Fruit fly (Drosophila melanogaster) whole organism, embryonic: Measurements from ENCODE around the gene CG10597.

Source experiments
- Abd-B ChIP-seq: fragments of 200-800 bp; sonication (Bioruptor generic); optimal IDR thresholded peaks from 2 replicates; lab custom pipeline; 2018; ENCODE audit warnings: missing biosample characterization, mild to moderate bottlenecking, missing genetic modification characterization, moderate library complexity
- Antp ChIP-seq: fragments of 200-800 bp; sonication (Bioruptor generic); optimal IDR thresholded peaks from 3 replicates; lab custom pipeline; 2016; ENCODE audit warnings: missing biosample characterization, missing genetic modification characterization
- Blimp-1 ChIP-seq: fragments of 200-800 bp; sonication (Bioruptor generic); optimal IDR thresholded peaks from 3 replicates; lab custom pipeline; 2018; ENCODE audit warnings: missing biosample characterization, missing genetic modification characterization, mild to moderate bottlenecking, moderate library complexity, missing genetic modification reagents
- Bteb2 ChIP-seq: fragments of 200-800 bp; sonication (Bioruptor generic); optimal IDR thresholded peaks from 2 replicates; lab custom pipeline; 2016; ENCODE audit warnings: missing biosample characterization, missing genetic modification characterization
- CG10147 ChIP-seq: fragments of 200-800 bp; sonication (Bioruptor generic); optimal IDR thresholded peaks from 2 replicates; lab custom pipeline; 2019; ENCODE audit warnings: missing biosample characterization, mild to moderate bottlenecking, missing genetic modification characterization, moderate library complexity
- CG11560 ChIP-seq: fragments of 200-800 bp; sonication (Bioruptor generic); IDR thresholded peaks from 3 replicates; pipeline ENCODE4 v1.3.6; 2022; ENCODE audit warnings: missing biosample characterization, missing genetic modification characterization
- CG12104 ChIP-seq: fragments of 200-800 bp; sonication (Bioruptor generic); optimal IDR thresholded peaks from 3 replicates; lab custom pipeline; 2016; ENCODE audit warnings: missing biosample characterization, missing genetic modification characterization
- CG12942 ChIP-seq: fragments of 200-800 bp; sonication (Bioruptor generic); optimal IDR thresholded peaks from 3 replicates; lab custom pipeline; 2016; ENCODE audit warnings: missing biosample characterization, missing genetic modification characterization
- CG13624 ChIP-seq: fragments of 200-800 bp; sonication (Bioruptor generic); optimal IDR thresholded peaks from 2 replicates; lab custom pipeline; 2016; ENCODE audit warnings: missing biosample characterization, missing genetic modification characterization
- CG14050 ChIP-seq: fragments of 200-800 bp; sonication (Bioruptor generic); IDR thresholded peaks from 3 replicates; pipeline ENCODE4 v1.3.6; 2022; ENCODE audit warnings: missing biosample characterization, missing genetic modification characterization
- CG15011 ChIP-seq: fragments of 200-800 bp; sonication (Bioruptor generic); optimal IDR thresholded peaks from 3 replicates; lab custom pipeline; 2018; ENCODE audit warnings: missing biosample characterization, mild to moderate bottlenecking, missing genetic modification characterization
- CG15514 ChIP-seq: fragments of 200-800 bp; sonication (Bioruptor generic); optimal IDR thresholded peaks from 3 replicates; lab custom pipeline; 2017; ENCODE audit warnings: missing biosample characterization, missing genetic modification characterization, mild to moderate bottlenecking, moderate library complexity, missing genetic modification reagents
- CG3838 ChIP-seq: fragments of 200-800 bp; sonication (Bioruptor generic); optimal IDR thresholded peaks from 3 replicates; lab custom pipeline; 2016; ENCODE audit warnings: missing biosample characterization, missing genetic modification characterization
- CG6654 ChIP-seq: fragments of 200-800 bp; sonication (Bioruptor generic); optimal IDR thresholded peaks from 2 replicates; lab custom pipeline; 2017; ENCODE audit warnings: missing biosample characterization, mild to moderate bottlenecking, missing genetic modification characterization
- CG7745 ChIP-seq: fragments of 200-800 bp; sonication (Bioruptor generic); optimal IDR thresholded peaks from 2 replicates; lab custom pipeline; 2018; ENCODE audit warnings: missing biosample characterization, mild to moderate bottlenecking, missing genetic modification characterization, moderate library complexity
- CG8290 ChIP-seq, 3 experiments: fragments of 200-800 bp; sonication (Bioruptor generic); optimal IDR thresholded peaks; 2 replicates each; lab custom pipeline; 2016 to 2019; ENCODE audit warnings: missing biosample characterization in 3 of 3, missing genetic modification characterization in 3 of 3, mild to moderate bottlenecking in 2 of 3, moderate library complexity in 1 of 3
- CG8924 ChIP-seq: fragments of 200-800 bp; optimal IDR thresholded peaks from 3 replicates; lab custom pipeline; 2019; ENCODE audit warnings: missing biosample characterization, mild to moderate bottlenecking, missing genetic modification characterization, moderate library complexity
- CG9727 ChIP-seq: fragments of 200-800 bp; sonication (Bioruptor generic); optimal IDR thresholded peaks from 3 replicates; lab custom pipeline; 2017; ENCODE audit warnings: missing biosample characterization, mild to moderate bottlenecking, missing genetic modification characterization
- D19A ChIP-seq: fragments of 200-800 bp; optimal IDR thresholded peaks from 3 replicates; lab custom pipeline; 2019; ENCODE audit warnings: missing biosample characterization, mild to moderate bottlenecking, missing genetic modification characterization, moderate library complexity
- HLH3B ChIP-seq: fragments of 200-800 bp; sonication (Bioruptor generic); IDR thresholded peaks from 2 replicates; pipeline ENCODE4 v1.3.6; 2022; ENCODE audit warnings: missing biosample characterization, missing genetic modification characterization
- Med ChIP-seq: fragments of 200-800 bp; sonication (Bioruptor generic); peaks from one replicate; lab custom pipeline; 2016; ENCODE audit warnings: missing biosample characterization, missing genetic modification characterization, mild to moderate bottlenecking, inconsistent platforms, moderate library complexity
- NK7.1 ChIP-seq: fragments of 200-800 bp; sonication (Bioruptor generic); optimal IDR thresholded peaks from 3 replicates; lab custom pipeline; 2016; ENCODE audit warnings: missing biosample characterization, missing genetic modification characterization
- PHDP ChIP-seq: fragments of 200-800 bp; sonication (Bioruptor generic); optimal IDR thresholded peaks from 3 replicates; lab custom pipeline; 2018; ENCODE audit warnings: missing biosample characterization, mild to moderate bottlenecking, missing genetic modification characterization, moderate library complexity
- Rx ChIP-seq: fragments of 200-800 bp; sonication (Bioruptor generic); IDR thresholded peaks from 2 replicates; pipeline ENCODE4 v1.3.6; 2022; ENCODE audit warnings: missing biosample characterization, missing genetic modification characterization
- Sox102F ChIP-seq: fragments of 200-800 bp; sonication (Bioruptor generic); optimal IDR thresholded peaks from 2 replicates; lab custom pipeline; 2018; ENCODE audit warnings: missing biosample characterization, mild to moderate bottlenecking, missing genetic modification characterization, moderate library complexity
- Vsx1 ChIP-seq: fragments of 200-800 bp; sonication (Bioruptor generic); optimal IDR thresholded peaks from 2 replicates; lab custom pipeline; 2017; ENCODE audit warnings: missing biosample characterization, mild to moderate bottlenecking, missing genetic modification characterization, missing genetic modification reagents
- amos ChIP-seq: fragments of 200-800 bp; sonication (Bioruptor generic); IDR thresholded peaks from 2 replicates; pipeline ENCODE4 v1.3.6; 2022; ENCODE audit warnings: missing biosample characterization, missing genetic modification characterization; ENCODE audit not compliant: partially characterized antibody
- ash1 ChIP-seq: fragments of 200-800 bp; sonication (Bioruptor generic); optimal IDR thresholded peaks from 2 replicates; lab custom pipeline; 2018; ENCODE audit warnings: missing biosample characterization, mild to moderate bottlenecking, missing genetic modification characterization
- cad ChIP-seq: fragments of >200 bp; optimal IDR thresholded peaks from 2 replicates; lab custom pipeline; 2017; ENCODE audit warnings: missing biosample characterization, missing genetic modification characterization
- cwo ChIP-seq: fragments of 200-800 bp; sonication (Bioruptor generic); optimal IDR thresholded peaks from 3 replicates; lab custom pipeline; 2017; ENCODE audit warnings: missing biosample characterization, missing genetic modification characterization, mild to moderate bottlenecking, moderate library complexity, missing genetic modification reagents
- da ChIP-seq: fragments of 200-800 bp; sonication (Bioruptor generic); optimal IDR thresholded peaks from 2 replicates; lab custom pipeline; 2016; ENCODE audit warnings: missing biosample characterization, missing genetic modification characterization
- dmrt11E ChIP-seq: fragments of 200-800 bp; sonication (Bioruptor generic); optimal IDR thresholded peaks from 3 replicates; lab custom pipeline; 2018; ENCODE audit warnings: missing biosample characterization, mild to moderate bottlenecking, missing genetic modification characterization, moderate library complexity
- gce ChIP-seq: fragments of 200-800 bp; sonication (Bioruptor generic); IDR thresholded peaks from 3 replicates; pipeline ENCODE4 v1.3.6; 2022; ENCODE audit warnings: missing biosample characterization, missing genetic modification characterization
- gfzf ChIP-seq: fragments of 200-800 bp; sonication (Bioruptor generic); optimal IDR thresholded peaks from 2 replicates; lab custom pipeline; 2016; ENCODE audit warnings: missing biosample characterization, mild to moderate bottlenecking, missing genetic modification characterization, moderate library complexity
- jumu ChIP-seq: fragments of 200-800 bp; sonication (Bioruptor generic); optimal IDR thresholded peaks from 3 replicates; lab custom pipeline; 2016; ENCODE audit warnings: missing biosample characterization, missing genetic modification characterization
- luna ChIP-seq: fragments of 200-800 bp; sonication (Bioruptor generic); optimal IDR thresholded peaks from 2 replicates; lab custom pipeline; 2016; ENCODE audit warnings: missing biosample characterization, missing genetic modification characterization
- maf-S ChIP-seq: fragments of 200-800 bp; sonication (Bioruptor generic); optimal IDR thresholded peaks from 2 replicates; lab custom pipeline; 2016; ENCODE audit warnings: missing biosample characterization, missing genetic modification characterization
- nmo ChIP-seq: fragments of 200-800 bp; sonication (Bioruptor generic); optimal IDR thresholded peaks from 2 replicates; lab custom pipeline; 2018; ENCODE audit warnings: missing biosample characterization, mild to moderate bottlenecking, missing genetic modification characterization, moderate library complexity
- odd ChIP-seq: fragments of 200-800 bp; sonication (Bioruptor generic); optimal IDR thresholded peaks from 2 replicates; lab custom pipeline; 2017; ENCODE audit warnings: missing biosample characterization, mild to moderate bottlenecking, missing genetic modification characterization
- pan ChIP-seq, 4 experiments: fragments of >200 bp in 3 of 4; fragments of 200-800 bp in 1 of 4; sonication (Bioruptor generic) in 1 of 4; optimal IDR thresholded peaks in 3 of 4; IDR thresholded peaks in 1 of 4; 2 replicates each; pipeline versions ENCODE4 v1.3.6 to Lab custom; 2017 to 2022; ENCODE audit warnings: missing biosample characterization in 2 of 4, missing genetic modification characterization in 2 of 4, mixed read lengths in 1 of 4
- peb ChIP-seq: fragments of 200-800 bp; sonication (Bioruptor generic); IDR thresholded peaks from 2 replicates; pipeline ENCODE4 v1.3.6; 2022; ENCODE audit warnings: missing biosample characterization, missing genetic modification characterization
- pzg ChIP-seq: fragments of 200-800 bp; sonication (Bioruptor generic); optimal IDR thresholded peaks from 3 replicates; lab custom pipeline; 2018; ENCODE audit warnings: missing biosample characterization, mild to moderate bottlenecking, missing genetic modification characterization, moderate library complexity
- ro ChIP-seq: fragments of 200-800 bp; sonication (Bioruptor generic); IDR thresholded peaks from 2 replicates; pipeline ENCODE4 v1.3.6; 2022; ENCODE audit warnings: missing biosample characterization, missing genetic modification characterization
- stwl ChIP-seq: fragments of 200-800 bp; sonication (Bioruptor generic); optimal IDR thresholded peaks from 3 replicates; lab custom pipeline; 2018; ENCODE audit warnings: missing biosample characterization, mild to moderate bottlenecking, missing genetic modification characterization, moderate library complexity
- tll ChIP-seq, 2 experiments: fragments of 200-800 bp in 1 of 2; fragments of >200 bp in 1 of 2; sonication (Bioruptor generic) in 1 of 2; optimal IDR thresholded peaks; 2 replicates each; lab custom pipeline; 2017 to 2019; ENCODE audit warnings: missing biosample characterization in 2 of 2, missing genetic modification characterization in 2 of 2, mild to moderate bottlenecking in 1 of 2, moderate library complexity in 1 of 2
- yki ChIP-seq: fragments of >200 bp; optimal IDR thresholded peaks from 3 replicates; lab custom pipeline; 2018
- zfh2 ChIP-seq: fragments of 200-800 bp; sonication (Bioruptor generic); optimal IDR thresholded peaks from 2 replicates; lab custom pipeline; 2016; ENCODE audit warnings: missing biosample characterization, missing genetic modification characterization

The CG10597 gene

DNA sequence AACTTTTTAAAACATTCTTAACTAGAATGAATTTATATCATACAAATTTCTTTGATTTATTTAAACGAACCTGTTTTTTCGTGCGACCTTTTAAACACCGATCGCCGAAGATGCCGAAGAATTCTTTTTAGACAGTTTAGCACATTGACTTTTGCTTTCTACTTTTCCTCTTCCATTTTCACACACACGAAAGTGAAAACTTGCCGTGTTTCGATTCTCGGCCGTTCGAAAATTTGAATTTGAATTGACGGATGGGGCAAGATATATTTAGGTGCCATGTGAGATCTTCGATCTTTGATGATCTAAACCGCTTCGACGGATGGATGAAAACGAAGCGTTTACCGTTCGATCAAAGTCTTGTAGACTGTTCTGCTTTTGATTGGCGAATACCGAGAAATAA lies 24.8 kb upstream of the CG10597 start:
- TF ChIP-seq Abd-B (GFP tag; lab: Kevin White, UChicago) (no peak), CG11560 (tag; lab: Robert Waterston, UW) (no peak), luna (GFP tag; lab: Kevin White, UChicago) (no peak), tll (GFP tag; optimal IDR thresholded peaks at IDR 0.05; lab: Kevin White, UChicago) (no peak), Blimp-1 (peak; percentile 95)
- TF ChIP-seq, all 482 proteins: peak for 1

DNA sequence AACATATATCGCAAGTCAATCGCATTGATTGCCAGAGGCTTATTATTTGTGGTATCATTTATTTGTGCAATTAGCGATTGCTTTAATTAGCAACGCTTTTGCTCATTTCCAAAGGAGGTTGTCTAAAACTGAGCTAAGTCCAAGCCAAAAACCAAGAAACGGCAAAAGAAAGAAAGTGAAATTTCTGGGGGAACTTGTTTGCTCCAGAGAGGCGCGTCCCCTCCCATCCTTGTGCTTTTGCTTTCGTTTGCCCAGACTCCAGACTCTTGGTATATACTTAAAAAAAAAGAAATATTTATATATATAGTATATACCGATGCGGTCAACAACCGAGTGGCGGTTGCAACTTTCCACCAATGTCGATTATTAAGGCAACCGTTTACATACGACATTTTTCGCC lies 23.2 kb upstream of the CG10597 start:
- TF ChIP-seq Bteb2 (GFP tag; lab: Kevin White, UChicago), result no peak
- TF ChIP-seq Blimp-1, result peak; percentile 56

DNA sequence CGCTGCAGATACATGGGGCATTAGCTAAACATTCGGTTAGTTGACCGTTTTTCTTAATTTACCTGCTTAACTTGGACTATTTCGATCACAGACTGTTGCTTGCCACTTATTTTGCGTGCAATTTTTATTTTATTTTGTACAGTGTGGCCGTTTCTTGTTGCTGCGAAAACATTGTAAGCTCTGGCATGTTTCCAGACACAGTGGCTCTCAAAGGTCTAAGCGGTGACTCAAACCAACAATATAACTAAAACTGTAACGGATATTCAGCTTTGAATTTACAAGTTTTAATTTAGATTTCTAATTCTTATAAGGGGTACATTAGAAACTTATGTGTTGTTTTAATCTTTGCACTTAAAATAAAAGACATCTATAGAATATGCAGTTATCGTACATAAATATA lies 18.5 kb upstream of the CG10597 start, which contains the start of gene CG8675:
Gene CG8675, minus strand, starts transcription at position 177 of the 400 bp plus-strand sequence.
- no peak for TF ChIP-seq CG8290 (GFP tag; optimal IDR thresholded peaks at IDR 0.05; lab: Kevin White, UChicago)
- TF ChIP-seq CG8290 (tag; optimal IDR thresholded peaks at IDR 0.05; lab: Kevin White, UChicago), result peak in 1 of 2 experiments; percentile 48
- no peak for TF ChIP-seq CG10147 (GFP tag; lab: Kevin White, UChicago)
- TF ChIP-seq Rx (GFP tag; lab: Robert Waterston, UW), result no peak
- no peak for TF ChIP-seq CG14050 (GFP tag; lab: Robert Waterston, UW)
- no peak for TF ChIP-seq CG12104 (GFP tag; lab: Kevin White, UChicago)
- TF ChIP-seq Antp, result no peak
- TF ChIP-seq jumu (GFP tag; lab: Kevin White, UChicago), result no peak
- TF ChIP-seq Vsx1, result no peak
- no peak for TF ChIP-seq CG7745
- TF ChIP-seq maf-S (GFP tag; lab: Kevin White, UChicago), result no peak
- TF ChIP-seq NK7.1 (GFP tag; lab: Kevin White, UChicago), result no peak
- TF ChIP-seq CG12942 (GFP tag; lab: Kevin White, UChicago), result no peak
- TF ChIP-seq peb (GFP tag; lab: Robert Waterston, UW), result no peak
- TF ChIP-seq dmrt11E, result no peak
- no peak for TF ChIP-seq ash1
- peak; percentile 70 for TF ChIP-seq Med
- peak; percentile 21; the same call in 1 of the 2 replicates for TF ChIP-seq amos (GFP tag; lab: Robert Waterston, UW)
- TF ChIP-seq HLH3B (GFP tag; lab: Robert Waterston, UW), result no peak
- no peak for TF ChIP-seq pan (optimal IDR thresholded peaks at IDR 0.05; lab: Kevin White, UChicago)
- TF ChIP-seq pan (GFP tag; optimal IDR thresholded peaks at IDR 0.05 in 1 of 2, IDR thresholded peaks at IDR 0.05 in 1 of 2), result no peak
- TF ChIP-seq cwo (GFP tag; lab: Kevin White, UChicago), result no peak
- peak; percentile 81 for TF ChIP-seq stwl (tag; lab: Kevin White, UChicago)
- no peak for TF ChIP-seq yki
- no peak for TF ChIP-seq ro (GFP tag; lab: Robert Waterston, UW)
- TF ChIP-seq PHDP (tag; lab: Kevin White, UChicago), result no peak
- no peak for TF ChIP-seq D19A
- peak; percentile 26 for TF ChIP-seq CG15514 (GFP tag; lab: Kevin White, UChicago)
- peak; percentile 29 for TF ChIP-seq CG13624 (GFP tag; lab: Kevin White, UChicago)
- no peak for TF ChIP-seq CG3838 (GFP tag; lab: Kevin White, UChicago)
- TF ChIP-seq cad (GFP tag; lab: Kevin White, UChicago), result peak; percentile 81
- TF ChIP-seq pzg (GFP tag; lab: Kevin White, UChicago), result peak; percentile 61
- TF ChIP-seq odd (GFP tag; lab: Kevin White, UChicago), result no peak
- peak; percentile 19 for TF ChIP-seq nmo (GFP tag; lab: Kevin White, UChicago)
- TF ChIP-seq CG6654, result peak; percentile 99
- TF ChIP-seq CG8924, result no peak
- TF ChIP-seq Sox102F (GFP tag; lab: Kevin White, UChicago), result no peak
- no peak for TF ChIP-seq zfh2 (GFP tag; lab: Kevin White, UChicago)
- TF ChIP-seq gce (GFP tag; lab: Robert Waterston, UW), result no peak
- TF ChIP-seq da (GFP tag; lab: Kevin White, UChicago), result no peak
- no peak for TF ChIP-seq CG9727 (GFP tag; lab: Kevin White, UChicago)
- TF ChIP-seq gfzf (GFP tag; lab: Kevin White, UChicago), result peak; percentile 92
- no peak for TF ChIP-seq CG15011 (GFP tag; lab: Kevin White, UChicago)
